Worm (Caenorhabditis elegans) whole organism, young adult: ENCODE measurements around the gene unc-6.

Experiments used
- ama-1 ChIP-seq, 3 experiments: fragments of 150-350 bp in 1 of 3; sonication (generic microtip) in 2 of 3; optimal IDR thresholded peaks; 2 replicates each; lab custom pipeline; 2014 to 2018; ENCODE audit warnings: missing biosample characterization in 2 of 3, missing genetic modification characterization in 2 of 3, missing genetic modification reagents in 2 of 3
- hrde-1 ChIP-seq: sonication (generic microtip); optimal IDR thresholded peaks from 2 replicates; lab custom pipeline; 2016; ENCODE audit warnings: missing genetic modification characterization, mild to moderate bottlenecking, missing compliant biosample characterization, moderate library complexity, missing genotype, missing genetic modification reagents, borderline replicate concordance
- let-607 ChIP-seq, 2 experiments: fragments of 200-800 bp in 1 of 2; sonication (Bioruptor generic) in 1 of 2; sonication (generic microtip) in 1 of 2; optimal IDR thresholded peaks; 2 replicates each; lab custom pipeline; 2016 to 2018; ENCODE audit warnings: mild to moderate bottlenecking in 2 of 2, missing compliant biosample characterization in 2 of 2, missing genetic modification characterization in 2 of 2, moderate library complexity in 2 of 2, missing genotype in 1 of 2
- snpc-4 ChIP-seq, 5 experiments: fragments of 150-350 bp in 1 of 5; sonication (generic microtip) in 4 of 5; optimal IDR thresholded peaks; 2 replicates each; lab custom pipeline; 2014 to 2018; ENCODE audit warnings: missing genetic modification characterization in 5 of 5, missing biosample characterization in 3 of 5, antibody characterized with exemption in 2 of 5, mild to moderate bottlenecking in 2 of 5, missing compliant biosample characterization in 2 of 5, missing genotype in 2 of 5, moderate library complexity in 2 of 5, missing genetic modification reagents in 1 of 5

ce11 chrX:6915279-6915678 is 25.8 kb downstream of the unc-6 start:
- TF ChIP-seq snpc-4 (GFP tag; optimal IDR thresholded peaks at IDR 0.05; lab: Kevin White, UChicago) (no peak), snpc-4 (tag; optimal IDR thresholded peaks at IDR 0.05; lab: Kevin White, UChicago) (no peak), ama-1 (optimal IDR thresholded peaks at IDR 0.05; lab: Kevin White, UChicago) (no peak), ama-1 (GFP tag; optimal IDR thresholded peaks at IDR 0.05; lab: Kevin White, UChicago) (no peak), hrde-1 (no peak), let-607 (tag; optimal IDR thresholded peaks at IDR 0.05; lab: Kevin White, UChicago) (no peak)
